Worm (Caenorhabditis elegans) whole organism, L1 larva: ENCODE results near the gene T16G12.4.

Source experiments
- irx-1 ChIP-seq: sonication (generic microtip); optimal IDR thresholded peaks from 2 replicates; lab custom pipeline; 2016; ENCODE audit warnings: missing genetic modification characterization, missing compliant biosample characterization
- mdl-1 ChIP-seq, 2 experiments: fragments of 150-350 bp; optimal IDR thresholded peaks; 2 replicates each; lab custom pipeline; 2014 to 2017; ENCODE audit warnings: missing biosample characterization in 2 of 2, missing genetic modification characterization in 2 of 2, inconsistent platforms in 1 of 2
- mep-1 ChIP-seq: fragments of 150-350 bp; optimal IDR thresholded peaks from 2 replicates; lab custom pipeline; 2014; ENCODE audit warnings: missing biosample characterization, missing genetic modification characterization
- skn-1 ChIP-seq: fragments of 150-350 bp; optimal IDR thresholded peaks from 2 replicates; lab custom pipeline; 2014; ENCODE audit warnings: missing biosample characterization, missing genetic modification characterization
- zag-1 ChIP-seq: fragments of 150-350 bp; optimal IDR thresholded peaks from 2 replicates; lab custom pipeline; 2014; ENCODE audit warnings: missing biosample characterization, missing genetic modification characterization

DNA sequence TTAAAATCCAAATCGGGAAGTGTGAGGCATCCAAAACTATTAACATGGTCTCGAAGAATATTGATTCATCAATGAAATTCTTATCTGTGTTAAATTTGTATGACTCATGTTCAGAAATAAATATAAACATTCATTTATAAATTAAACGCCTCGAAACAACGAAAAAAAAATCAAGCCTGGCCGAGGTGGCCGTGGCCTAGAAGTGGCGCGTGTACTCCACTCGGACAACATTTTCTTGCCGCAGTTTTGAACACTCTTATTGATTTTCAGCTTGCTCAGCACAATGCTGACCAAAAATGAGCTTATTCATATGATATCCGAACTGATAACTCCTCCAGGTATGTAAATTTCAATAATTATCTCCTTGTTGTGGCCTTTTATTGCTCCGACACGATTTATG, 6.5 kb downstream of the T16G12.4 start, which contains the start of gene ekl-6:
- TF ChIP-seq irx-1 (tag; lab: Kevin White, UChicago) (peak; percentile 90), mep-1 (tag; lab: Kevin White, UChicago) (peak; percentile 47), mdl-1 (tag; optimal IDR thresholded peaks at IDR 0.05; lab: Kevin White, UChicago) (no peak), skn-1 (peak; percentile 13), zag-1 (tag; lab: Kevin White, UChicago) (no peak)
